Worm (Caenorhabditis elegans) whole organism, L1 larva: ENCODE measurements around the gene csn-1.

Source experiments
- C04F5.9 ChIP-seq: sonication (generic microtip); optimal IDR thresholded peaks from 2 replicates; lab custom pipeline; 2016; ENCODE audit warnings: missing genetic modification characterization, missing compliant biosample characterization
- C16A3.4 ChIP-seq: fragments of 150-350 bp; optimal IDR thresholded peaks from 2 replicates; lab custom pipeline; 2014; ENCODE audit warnings: missing biosample characterization, missing genetic modification characterization
- C34B4.2 ChIP-seq: sonication (generic microtip); optimal IDR thresholded peaks from 2 replicates; lab custom pipeline; 2017; ENCODE audit warnings: mild to moderate bottlenecking, missing genetic modification characterization, missing compliant biosample characterization
- F16B12.6 ChIP-seq: fragments of 150-350 bp; optimal IDR thresholded peaks from 2 replicates; lab custom pipeline; 2014; ENCODE audit warnings: missing biosample characterization, missing genetic modification characterization
- Y116A8C.19 ChIP-seq: sonication (generic microtip); optimal IDR thresholded peaks from 2 replicates; lab custom pipeline; 2016; ENCODE audit warnings: missing compliant biosample characterization, missing genetic modification characterization, borderline replicate concordance
- aha-1 ChIP-seq: fragments of 150-350 bp; optimal IDR thresholded peaks from 2 replicates; lab custom pipeline; 2014; ENCODE audit warnings: missing biosample characterization, missing genetic modification characterization
- aly-2 ChIP-seq: fragments of 150-350 bp; optimal IDR thresholded peaks from 2 replicates; lab custom pipeline; 2014; ENCODE audit warnings: missing biosample characterization, missing genetic modification characterization
- ama-1 ChIP-seq: fragments of 150-350 bp; optimal IDR thresholded peaks from 2 replicates; lab custom pipeline; 2014
- ceh-63 ChIP-seq: fragments of 200-800 bp; sonication (Bioruptor generic); optimal IDR thresholded peaks from 2 replicates; lab custom pipeline; 2018; ENCODE audit warnings: mild to moderate bottlenecking, missing genetic modification characterization, missing compliant biosample characterization
- ceh-88 ChIP-seq: fragments of 200-800 bp; sonication (Bioruptor generic); IDR thresholded peaks from 2 replicates; pipeline ENCODE4 v1.3.6; 2022; ENCODE audit warnings: missing genetic modification characterization, missing compliant biosample characterization
- ceh-90 ChIP-seq: sonication (generic microtip); optimal IDR thresholded peaks from 2 replicates; lab custom pipeline; 2016; ENCODE audit warnings: missing genetic modification characterization, missing compliant biosample characterization
- dpl-1 ChIP-seq, 3 experiments: fragments of 150-350 bp in 2 of 3; sonication (generic microtip) in 1 of 3; optimal IDR thresholded peaks; 2 replicates each; lab custom pipeline; 2014 to 2017; ENCODE audit warnings: missing biosample characterization in 3 of 3, missing genetic modification characterization in 3 of 3, missing genetic modification reagents in 3 of 3
- dsc-1 ChIP-seq: sonication (generic microtip); optimal IDR thresholded peaks from 2 replicates; lab custom pipeline; 2016; ENCODE audit warnings: mild to moderate bottlenecking, missing genetic modification characterization, missing compliant biosample characterization
- efl-1 ChIP-seq, 4 experiments: fragments of 150-350 bp; optimal IDR thresholded peaks in 3 of 4; peaks in 1 of 4; 1 replicate in 1 of 4; 2 replicates in 3 of 4; lab custom pipeline; 2014; ENCODE audit warnings: missing biosample characterization in 2 of 4, missing genetic modification characterization in 2 of 4, missing genetic modification reagents in 2 of 4
- efl-3 ChIP-seq: fragments of 200-800 bp; sonication (Bioruptor generic); optimal IDR thresholded peaks from 2 replicates; lab custom pipeline; 2018; ENCODE audit warnings: mild to moderate bottlenecking, missing genetic modification characterization, missing compliant biosample characterization
- egl-13 ChIP-seq: sonication (generic microtip); optimal IDR thresholded peaks from 2 replicates; lab custom pipeline; 2016; ENCODE audit warnings: missing genotype, missing genetic modification reagents, missing genetic modification characterization, missing compliant biosample characterization
- egl-27 ChIP-seq, 2 experiments: fragments of 150-350 bp in 1 of 2; sonication (generic microtip); optimal IDR thresholded peaks; 3 replicates each; lab custom pipeline; 2017 to 2018; ENCODE audit warnings: missing biosample characterization in 2 of 2, missing genetic modification characterization in 2 of 2, missing genetic modification reagents in 2 of 2
- elt-2 ChIP-seq: sonication (generic microtip); optimal IDR thresholded peaks from 2 replicates; lab custom pipeline; 2016; ENCODE audit warnings: missing genetic modification characterization, mild to moderate bottlenecking, inconsistent platforms, missing compliant biosample characterization, missing genetic modification reagents
- elt-3 ChIP-seq, 6 experiments: fragments of 150-350 bp in 1 of 6; sonication (generic microtip); optimal IDR thresholded peaks; 2 replicates each; lab custom pipeline; 2017 to 2018; ENCODE audit warnings: missing biosample characterization in 6 of 6, missing genetic modification characterization in 6 of 6, inconsistent platforms in 1 of 6
- fkh-10 ChIP-seq: sonication (generic microtip); optimal IDR thresholded peaks from 2 replicates; lab custom pipeline; 2017; ENCODE audit warnings: missing biosample characterization, missing genetic modification reagents, missing genetic modification characterization
- grh-1 ChIP-seq: fragments of 200-800 bp; sonication (Bioruptor generic); IDR thresholded peaks from 2 replicates; pipeline ENCODE4 v1.3.6; 2022; ENCODE audit warnings: missing genetic modification reagents, missing genetic modification characterization, missing compliant biosample characterization
- hpl-2 ChIP-seq: fragments of 150-350 bp; optimal IDR thresholded peaks from 2 replicates; lab custom pipeline; 2014; ENCODE audit warnings: missing biosample characterization, missing genetic modification reagents, missing genetic modification characterization
- irx-1 ChIP-seq: sonication (generic microtip); optimal IDR thresholded peaks from 2 replicates; lab custom pipeline; 2016; ENCODE audit warnings: missing genetic modification characterization, missing compliant biosample characterization
- isw-1 ChIP-seq: fragments of 200-800 bp; sonication (Bioruptor generic); IDR thresholded peaks from 2 replicates; pipeline ENCODE4 v1.3.6; 2022; ENCODE audit warnings: missing genetic modification characterization, missing compliant biosample characterization
- lin-13 ChIP-seq: fragments of 150-350 bp; optimal IDR thresholded peaks from 2 replicates; lab custom pipeline; 2014; ENCODE audit warnings: missing biosample characterization, missing genetic modification reagents, missing genetic modification characterization
- lin-35 ChIP-seq, 2 experiments: fragments of 150-350 bp; optimal IDR thresholded peaks; 2 replicates each; lab custom pipeline; 2014; ENCODE audit warnings: missing biosample characterization in 2 of 2, missing genetic modification characterization in 2 of 2, missing genetic modification reagents in 2 of 2
- lin-39 ChIP-seq: fragments of 150-350 bp; optimal IDR thresholded peaks from 2 replicates; lab custom pipeline; 2014; ENCODE audit warnings: missing biosample characterization, missing genetic modification reagents, missing genetic modification characterization
- lir-3 ChIP-seq: sonication (generic microtip); optimal IDR thresholded peaks from 2 replicates; lab custom pipeline; 2016; ENCODE audit warnings: mild to moderate bottlenecking, missing genetic modification characterization, moderate library complexity, missing compliant biosample characterization; ENCODE audit not compliant: poor library complexity
- lsy-2 ChIP-seq, 2 experiments: fragments of 150-350 bp; optimal IDR thresholded peaks; 2 replicates each; lab custom pipeline; 2014; ENCODE audit warnings: missing biosample characterization in 2 of 2, missing genetic modification characterization in 2 of 2
- mdl-1 ChIP-seq, 2 experiments: fragments of 150-350 bp; optimal IDR thresholded peaks; 2 replicates each; lab custom pipeline; 2014 to 2017; ENCODE audit warnings: missing biosample characterization in 2 of 2, missing genetic modification characterization in 2 of 2, inconsistent platforms in 1 of 2
- mef-2 ChIP-seq: fragments of 150-350 bp; optimal IDR thresholded peaks from 2 replicates; lab custom pipeline; 2014; ENCODE audit warnings: missing biosample characterization, missing genetic modification characterization
- nhr-12 ChIP-seq: sonication (generic microtip); optimal IDR thresholded peaks from 2 replicates; lab custom pipeline; 2017; ENCODE audit warnings: missing biosample characterization, missing genetic modification characterization
- nhr-19 ChIP-seq: fragments of 200-800 bp; sonication (Bioruptor generic); conservative IDR thresholded peaks from 2 replicates; pipeline ENCODE4 v1.3.6; 2022; ENCODE audit warnings: missing genetic modification characterization, missing compliant biosample characterization
- nhr-28 ChIP-seq: fragments of 150-350 bp; optimal IDR thresholded peaks from 2 replicates; lab custom pipeline; 2014; ENCODE audit warnings: missing biosample characterization, missing genetic modification characterization
- nhr-47 ChIP-seq: sonication (generic microtip); optimal IDR thresholded peaks from 2 replicates; lab custom pipeline; 2016; ENCODE audit warnings: mild to moderate bottlenecking, missing genetic modification characterization, moderate library complexity, missing compliant biosample characterization
- nhr-71 ChIP-seq: sonication (generic microtip); optimal IDR thresholded peaks from 2 replicates; lab custom pipeline; 2016; ENCODE audit warnings: mild to moderate bottlenecking, missing genetic modification characterization, moderate library complexity, missing compliant biosample characterization
- nhr-84 ChIP-seq: sonication (generic microtip); optimal IDR thresholded peaks from 2 replicates; lab custom pipeline; 2017; ENCODE audit warnings: missing biosample characterization, missing genetic modification characterization
- nhr-85 ChIP-seq: sonication (generic microtip); peaks from one replicate; lab custom pipeline; 2016; ENCODE audit warnings: missing genetic modification characterization, inconsistent platforms, missing compliant biosample characterization
- nhr-90 ChIP-seq: sonication (generic microtip); optimal IDR thresholded peaks from 2 replicates; lab custom pipeline; 2016; ENCODE audit warnings: mild to moderate bottlenecking, missing genetic modification characterization, missing compliant biosample characterization; ENCODE audit not compliant: poor library complexity
- pag-3 ChIP-seq: sonication (generic microtip); optimal IDR thresholded peaks from 2 replicates; lab custom pipeline; 2017; ENCODE audit warnings: missing genetic modification characterization, mild to moderate bottlenecking, missing compliant biosample characterization, antibody characterized with exemption, borderline replicate concordance; ENCODE audit not compliant: insufficient read depth
- pqm-1 ChIP-seq: sonication (generic microtip); optimal IDR thresholded peaks from 3 replicates; lab custom pipeline; 2017; ENCODE audit warnings: missing biosample characterization, missing genetic modification characterization
- rnt-1 ChIP-seq: sonication (generic microtip); optimal IDR thresholded peaks from 2 replicates; lab custom pipeline; 2016; ENCODE audit warnings: mild to moderate bottlenecking, missing genetic modification characterization, moderate library complexity, missing compliant biosample characterization
- snpc-4 ChIP-seq: fragments of 150-350 bp; optimal IDR thresholded peaks from 2 replicates; lab custom pipeline; 2014; ENCODE audit warnings: missing biosample characterization, missing genetic modification characterization
- snu-23 ChIP-seq: sonication (generic microtip); optimal IDR thresholded peaks from 2 replicates; lab custom pipeline; 2016; ENCODE audit warnings: missing genetic modification characterization, missing compliant biosample characterization
- sox-4 ChIP-seq: sonication (generic microtip); optimal IDR thresholded peaks from 2 replicates; lab custom pipeline; 2016; ENCODE audit warnings: missing genetic modification characterization, missing compliant biosample characterization
- sup-37 ChIP-seq: fragments of 200-800 bp; sonication (Bioruptor generic); optimal IDR thresholded peaks from 2 replicates; lab custom pipeline; 2018; ENCODE audit warnings: mild to moderate bottlenecking, missing genetic modification characterization, missing compliant biosample characterization
- swsn-7 ChIP-seq: sonication (generic microtip); optimal IDR thresholded peaks from 2 replicates; lab custom pipeline; 2016; ENCODE audit warnings: missing genetic modification characterization, missing compliant biosample characterization
- tbx-2 ChIP-seq: sonication (generic microtip); optimal IDR thresholded peaks from 2 replicates; lab custom pipeline; 2016; ENCODE audit warnings: missing genetic modification characterization, missing compliant biosample characterization
- unc-86 ChIP-seq: sonication (generic microtip); optimal IDR thresholded peaks from 2 replicates; lab custom pipeline; 2016; ENCODE audit warnings: missing genetic modification characterization, missing compliant biosample characterization
- unc-98 ChIP-seq: fragments of 200-800 bp; sonication (Bioruptor generic); IDR thresholded peaks from 2 replicates; pipeline ENCODE4 v1.3.6; 2022; ENCODE audit warnings: missing genetic modification characterization, missing compliant biosample characterization
- xbp-1 ChIP-seq: sonication (generic microtip); optimal IDR thresholded peaks from 2 replicates; lab custom pipeline; 2016; ENCODE audit warnings: missing genetic modification characterization, missing compliant biosample characterization
- zip-4 ChIP-seq: fragments of 200-800 bp; sonication (Bioruptor generic); optimal IDR thresholded peaks from 2 replicates; lab custom pipeline; 2018; ENCODE audit warnings: mild to moderate bottlenecking, missing genetic modification characterization, moderate library complexity, missing compliant biosample characterization
- ztf-4 ChIP-seq: fragments of 150-350 bp; optimal IDR thresholded peaks from 2 replicates; lab custom pipeline; 2014; ENCODE audit warnings: missing biosample characterization, missing genetic modification characterization

Gene csn-1

DNA sequence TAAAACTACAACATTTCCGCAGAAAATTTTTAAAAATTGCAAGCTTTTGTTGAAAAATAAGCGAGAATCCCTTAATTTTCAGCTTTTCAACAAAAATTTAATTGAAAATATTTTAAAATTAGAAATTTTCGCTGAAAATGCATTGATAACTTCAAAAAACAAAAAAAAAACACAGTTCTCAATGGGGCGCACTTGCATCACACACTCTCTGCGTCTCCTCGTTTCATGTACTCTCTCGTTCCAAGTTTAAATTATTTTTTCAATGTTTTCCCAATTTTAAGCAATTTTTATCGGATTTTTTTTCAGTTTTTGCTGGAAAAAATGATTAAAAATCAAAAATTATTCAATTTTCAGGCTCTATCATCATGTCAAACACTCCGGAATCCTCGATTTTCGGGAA lies 598 bp upstream of the csn-1 start, which contains the start of gene phf-14 (continued):
- TF ChIP-seq nhr-84 (tag; lab: Kevin White, UChicago) = no peak
- peak in 2 of 6 experiments; percentile 21 to 41 for TF ChIP-seq elt-3 (tag; optimal IDR thresholded peaks at IDR 0.05; lab: Kevin White, UChicago)
- TF ChIP-seq dsc-1 (tag; lab: Kevin White, UChicago) = no peak
- TF ChIP-seq egl-13 (tag; lab: Kevin White, UChicago) = peak; percentile 9
- TF ChIP-seq mdl-1 (tag; optimal IDR thresholded peaks at IDR 0.05; lab: Kevin White, UChicago) = no peak
- TF ChIP-seq snu-23 (GFP tag; lab: Kevin White, UChicago) = peak; percentile 73
- no peak; the same call in 1 of the 2 replicates for TF ChIP-seq isw-1 (GFP tag; lab: Robert Waterston, UW)
- no peak for TF ChIP-seq grh-1 (GFP tag; lab: Robert Waterston, UW)
- TF ChIP-seq snpc-4 (tag; lab: Kevin White, UChicago) = peak; percentile 57
- TF ChIP-seq ceh-88 = no peak
- TF ChIP-seq ztf-4 (tag; lab: Kevin White, UChicago) = no peak
- TF ChIP-seq rnt-1 (tag; lab: Kevin White, UChicago) = no peak
- TF ChIP-seq efl-1 (optimal IDR thresholded peaks at IDR 0.05; lab: Kevin White, UChicago) = peak; percentile 69 to 71
- peak; percentile 70 to 95 for TF ChIP-seq efl-1 (GFP tag; optimal IDR thresholded peaks at IDR 0.05 in 1 of 2; lab: Kevin White, UChicago)
- peak; percentile 30 for TF ChIP-seq lin-39
- TF ChIP-seq mef-2 (tag; lab: Kevin White, UChicago) = no peak
- no peak for TF ChIP-seq zip-4
- TF ChIP-seq egl-27 (tag; optimal IDR thresholded peaks at IDR 0.05; lab: Kevin White, UChicago) = no peak
- TF ChIP-seq lir-3 (tag; lab: Kevin White, UChicago) = no peak
- no peak for TF ChIP-seq nhr-12 (tag; lab: Kevin White, UChicago)
- peak; percentile 71 to 81 for TF ChIP-seq lsy-2 (tag; optimal IDR thresholded peaks at IDR 0.05; lab: Kevin White, UChicago)
- no peak for TF ChIP-seq swsn-7
- TF ChIP-seq nhr-90 (tag; lab: Kevin White, UChicago) = no peak
- no peak for TF ChIP-seq aha-1 (tag; lab: Kevin White, UChicago)
- no peak for TF ChIP-seq ceh-90 (tag; lab: Kevin White, UChicago)
- no peak for TF ChIP-seq sup-37 (GFP tag; lab: Kevin White, UChicago)
- TF ChIP-seq elt-2 (tag; lab: Kevin White, UChicago) = no peak
- TF ChIP-seq nhr-85 (tag; lab: Kevin White, UChicago) = peak; percentile 66
- TF ChIP-seq lin-13 = peak; percentile 18
- TF ChIP-seq unc-86 (tag; lab: Kevin White, UChicago) = peak; percentile 44
- TF ChIP-seq C34B4.2 (tag; lab: Kevin White, UChicago) = no peak
- TF ChIP-seq C16A3.4 (tag; lab: Kevin White, UChicago) = peak; percentile 26
- no peak for TF ChIP-seq pqm-1 (tag; lab: Kevin White, UChicago)
- TF ChIP-seq nhr-71 (tag; lab: Kevin White, UChicago) = no peak
- TF ChIP-seq xbp-1 (tag; lab: Kevin White, UChicago) = peak; percentile 60
- TF ChIP-seq pag-3 (tag; lab: Kevin White, UChicago) = no peak
- TF ChIP-seq sox-4 (tag; lab: Kevin White, UChicago) = no peak
- no peak for TF ChIP-seq nhr-47
- TF ChIP-seq nhr-28 (tag; lab: Kevin White, UChicago) = no peak
- TF ChIP-seq irx-1 = no peak
- no peak for TF ChIP-seq aly-2 (tag; lab: Kevin White, UChicago)
- no peak for TF ChIP-seq unc-98 (GFP tag; lab: Robert Waterston, UW)
- TF ChIP-seq hpl-2 (GFP tag; lab: Kevin White, UChicago) = no peak
- TF ChIP-seq ceh-63 (GFP tag; lab: Kevin White, UChicago) = no peak
- no peak for TF ChIP-seq Y116A8C.19 (tag; lab: Kevin White, UChicago)
- TF ChIP-seq ama-1 (lab: Kevin White, UChicago) = no peak
- TF ChIP-seq dpl-1 (GFP tag; optimal IDR thresholded peaks at IDR 0.05; lab: Kevin White, UChicago) = peak; percentile 44 to 68 (median 60)
- TF ChIP-seq F16B12.6 (tag; lab: Kevin White, UChicago) = peak; percentile 2
- TF ChIP-seq fkh-10 (GFP tag; lab: Kevin White, UChicago) = no peak
- TF ChIP-seq C04F5.9 (tag; lab: Kevin White, UChicago) = no peak
- peak; percentile 46 for TF ChIP-seq tbx-2 (tag; lab: Kevin White, UChicago)
- TF ChIP-seq lin-35 (GFP tag; optimal IDR thresholded peaks at IDR 0.05; lab: Kevin White, UChicago) = peak; percentile 65
- peak; percentile 71 for TF ChIP-seq nhr-19
- no peak for TF ChIP-seq efl-3 (GFP tag; lab: Kevin White, UChicago)
